Worm (Caenorhabditis elegans) whole organism, L3 larva: ENCODE results near the gene ttr-50.

Experiments
- R02D3.7 ChIP-seq: fragments of 150-350 bp; optimal IDR thresholded peaks from 2 replicates; lab custom pipeline; 2014; ENCODE audit warnings: missing biosample characterization, missing genetic modification characterization
- ZK546.5 ChIP-seq: sonication (generic microtip); optimal IDR thresholded peaks from 2 replicates; lab custom pipeline; 2017; ENCODE audit warnings: missing biosample characterization, missing genetic modification characterization
- aly-2 ChIP-seq: fragments of 150-350 bp; optimal IDR thresholded peaks from 2 replicates; lab custom pipeline; 2014; ENCODE audit warnings: missing biosample characterization, missing genetic modification characterization
- ama-1 ChIP-seq: fragments of 150-350 bp; optimal IDR thresholded peaks from 2 replicates; lab custom pipeline; 2018
- ceh-28 ChIP-seq: fragments of 150-350 bp; optimal IDR thresholded peaks from 2 replicates; lab custom pipeline; 2014; ENCODE audit warnings: missing biosample characterization, missing genetic modification reagents, missing genetic modification characterization
- ceh-9 ChIP-seq: sonication (generic microtip); optimal IDR thresholded peaks from 2 replicates; lab custom pipeline; 2018; ENCODE audit warnings: missing biosample characterization, missing genetic modification characterization
- egl-27 ChIP-seq: sonication (generic microtip); optimal IDR thresholded peaks from 4 replicates; lab custom pipeline; 2017; ENCODE audit warnings: missing biosample characterization, missing genetic modification reagents, missing genetic modification characterization
- egl-5 ChIP-seq: fragments of 150-350 bp; optimal IDR thresholded peaks from 2 replicates; lab custom pipeline; 2017; ENCODE audit warnings: missing biosample characterization, missing genetic modification reagents, missing genetic modification characterization, inconsistent platforms
- elt-1 ChIP-seq: fragments of 150-350 bp; optimal IDR thresholded peaks from 2 replicates; lab custom pipeline; 2014; ENCODE audit warnings: missing biosample characterization, missing genetic modification characterization
- elt-2 ChIP-seq: sonication (generic microtip); optimal IDR thresholded peaks from 2 replicates; lab custom pipeline; 2016; ENCODE audit warnings: missing genetic modification reagents, mild to moderate bottlenecking, missing genetic modification characterization, missing compliant biosample characterization
- elt-3 ChIP-seq, 3 experiments: fragments of 150-350 bp in 1 of 3; sonication (generic microtip) in 2 of 3; optimal IDR thresholded peaks; 2 replicates in 2 of 3; 4 replicates in 1 of 3; lab custom pipeline; 2014 to 2017; ENCODE audit warnings: missing biosample characterization in 3 of 3, missing genetic modification characterization in 3 of 3
- eor-1 ChIP-seq, 2 experiments: fragments of 150-350 bp; optimal IDR thresholded peaks; 2 replicates each; lab custom pipeline; 2014 to 2018; ENCODE audit warnings: missing biosample characterization in 2 of 2, missing genetic modification characterization in 2 of 2
- fkh-10 ChIP-seq: sonication (generic microtip); optimal IDR thresholded peaks from 2 replicates; lab custom pipeline; 2017; ENCODE audit warnings: missing biosample characterization, missing genetic modification reagents, missing genetic modification characterization
- fkh-2 ChIP-seq: fragments of 150-350 bp; optimal IDR thresholded peaks from 2 replicates; lab custom pipeline; 2014; ENCODE audit warnings: missing biosample characterization, missing genetic modification reagents, missing genetic modification characterization
- fos-1 ChIP-seq: fragments of 150-350 bp; optimal IDR thresholded peaks from 2 replicates; lab custom pipeline; 2014; ENCODE audit warnings: missing biosample characterization, missing genetic modification characterization
- hmg-11 ChIP-seq: sonication (generic microtip); optimal IDR thresholded peaks from 2 replicates; lab custom pipeline; 2016; ENCODE audit warnings: missing genetic modification characterization, missing compliant biosample characterization
- jun-1 ChIP-seq: fragments of 150-350 bp; optimal IDR thresholded peaks from 2 replicates; lab custom pipeline; 2014; ENCODE audit warnings: missing biosample characterization, missing genetic modification reagents, missing genetic modification characterization
- lin-15B ChIP-seq: fragments of 150-350 bp; optimal IDR thresholded peaks from 2 replicates; lab custom pipeline; 2014; ENCODE audit warnings: missing biosample characterization, missing genetic modification characterization
- lin-39 ChIP-seq: fragments of 150-350 bp; optimal IDR thresholded peaks from 2 replicates; lab custom pipeline; 2018; ENCODE audit warnings: missing biosample characterization, missing genetic modification reagents, missing genetic modification characterization
- lsy-12 ChIP-seq: sonication (generic microtip); optimal IDR thresholded peaks from 2 replicates; lab custom pipeline; 2016; ENCODE audit warnings: mild to moderate bottlenecking, missing genetic modification characterization, missing compliant biosample characterization
- mdl-1 ChIP-seq: fragments of 150-350 bp; optimal IDR thresholded peaks from 2 replicates; lab custom pipeline; 2014; ENCODE audit warnings: missing biosample characterization, missing genetic modification characterization
- mml-1 ChIP-seq: fragments of 150-350 bp; sonication (generic microtip); optimal IDR thresholded peaks from 3 replicates; lab custom pipeline; 2014; ENCODE audit warnings: missing biosample characterization, missing genetic modification characterization
- nfya-1 ChIP-seq: sonication (generic microtip); optimal IDR thresholded peaks from 2 replicates; lab custom pipeline; 2017; ENCODE audit warnings: missing genetic modification characterization, mild to moderate bottlenecking, missing compliant biosample characterization, antibody characterized with exemption, moderate library complexity; ENCODE audit not compliant: insufficient read depth
- nhr-11 ChIP-seq: fragments of 150-350 bp; optimal IDR thresholded peaks from 2 replicates; lab custom pipeline; 2014; ENCODE audit warnings: missing biosample characterization, missing genetic modification characterization
- nhr-12 ChIP-seq: fragments of 150-350 bp; optimal IDR thresholded peaks from 2 replicates; lab custom pipeline; 2014; ENCODE audit warnings: missing biosample characterization, missing genetic modification characterization
- nhr-23 ChIP-seq: fragments of 150-350 bp; optimal IDR thresholded peaks from 2 replicates; lab custom pipeline; 2014; ENCODE audit warnings: missing biosample characterization, missing genetic modification reagents, missing genetic modification characterization
- nhr-25 ChIP-seq: sonication (generic microtip); optimal IDR thresholded peaks from 2 replicates; lab custom pipeline; 2017; ENCODE audit warnings: missing biosample characterization, missing genetic modification characterization
- nhr-28 ChIP-seq: fragments of 150-350 bp; optimal IDR thresholded peaks from 2 replicates; lab custom pipeline; 2014; ENCODE audit warnings: missing biosample characterization, missing genetic modification characterization
- nhr-43 ChIP-seq: sonication (generic microtip); optimal IDR thresholded peaks from 2 replicates; lab custom pipeline; 2016; ENCODE audit warnings: mild to moderate bottlenecking, missing genetic modification characterization, missing compliant biosample characterization; ENCODE audit not compliant: poor library complexity, severe bottlenecking
- nhr-76 ChIP-seq: fragments of 150-350 bp; sonication (generic microtip); optimal IDR thresholded peaks from 5 replicates; lab custom pipeline; 2014; ENCODE audit warnings: missing biosample characterization, missing genetic modification characterization
- nhr-77 ChIP-seq: fragments of 150-350 bp; optimal IDR thresholded peaks from 2 replicates; lab custom pipeline; 2014; ENCODE audit warnings: missing biosample characterization, missing genetic modification characterization
- pha-4 ChIP-seq: fragments of 150-350 bp; optimal IDR thresholded peaks from 2 replicates; lab custom pipeline; 2014; ENCODE audit warnings: missing biosample characterization, missing genetic modification reagents, missing genetic modification characterization
- pqm-1 ChIP-seq: fragments of 150-350 bp; optimal IDR thresholded peaks from 2 replicates; lab custom pipeline; 2017; ENCODE audit warnings: missing biosample characterization, missing genetic modification characterization, inconsistent platforms
- sea-2 ChIP-seq: fragments of 150-350 bp; sonication (generic microtip); optimal IDR thresholded peaks from 4 replicates; lab custom pipeline; 2014; ENCODE audit warnings: missing biosample characterization, missing genetic modification reagents, missing genetic modification characterization
- skn-1 ChIP-seq: fragments of 150-350 bp; optimal IDR thresholded peaks from 2 replicates; lab custom pipeline; 2014; ENCODE audit warnings: missing biosample characterization, missing genetic modification characterization
- snpc-4 ChIP-seq: fragments of 150-350 bp; optimal IDR thresholded peaks from 2 replicates; lab custom pipeline; 2014; ENCODE audit warnings: missing biosample characterization, missing genetic modification characterization
- tbx-2 ChIP-seq: sonication (generic microtip); optimal IDR thresholded peaks from 2 replicates; lab custom pipeline; 2016; ENCODE audit warnings: mild to moderate bottlenecking, missing genetic modification characterization, missing compliant biosample characterization
- unc-39 ChIP-seq: sonication (generic microtip); optimal IDR thresholded peaks from 4 replicates; lab custom pipeline; 2017; ENCODE audit warnings: missing biosample characterization, missing genetic modification characterization
- unc-62 ChIP-seq: fragments of 150-350 bp; sonication (generic microtip); optimal IDR thresholded peaks from 4 replicates; lab custom pipeline; 2014; ENCODE audit warnings: missing biosample characterization, missing genetic modification reagents, missing genetic modification characterization
- zag-1 ChIP-seq: fragments of 150-350 bp; optimal IDR thresholded peaks from 2 replicates; lab custom pipeline; 2014; ENCODE audit warnings: missing biosample characterization, missing genetic modification characterization
- ztf-11 ChIP-seq: fragments of 150-350 bp; optimal IDR thresholded peaks from 2 replicates; lab custom pipeline; 2014; ENCODE audit warnings: missing biosample characterization, missing genetic modification characterization
- ztf-4 ChIP-seq: fragments of 150-350 bp; optimal IDR thresholded peaks from 2 replicates; lab custom pipeline; 2014; ENCODE audit warnings: missing biosample characterization, missing genetic modification characterization

Gene ttr-50

DNA sequence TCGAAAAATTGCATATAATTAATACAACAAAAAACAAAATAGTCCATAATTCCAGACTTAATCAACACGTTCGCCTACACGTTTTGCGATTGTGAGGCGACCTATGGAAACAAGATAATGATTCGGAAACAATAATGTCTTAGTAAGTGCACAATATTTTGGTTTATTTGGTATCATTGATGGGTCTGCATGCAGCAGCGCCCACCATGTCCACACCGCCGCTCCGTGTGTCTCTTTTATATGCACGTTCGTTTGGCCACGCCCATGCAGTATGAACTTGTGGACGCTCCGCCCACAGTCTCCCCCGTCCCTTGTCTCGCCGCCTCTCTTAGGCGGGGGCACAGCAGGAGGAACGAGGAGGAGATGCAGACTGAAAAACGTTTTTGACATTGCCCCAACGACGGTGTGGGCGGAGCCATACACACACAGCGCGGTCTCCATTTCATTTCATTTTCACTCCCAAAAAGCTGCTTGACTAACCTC is 46.6 kb downstream of the ttr-50 start, which contains the start of gene mig-38:
TSS of gene mig-38 (plus strand) at position 54 of the 483 bp plus-strand sequence.
- TF ChIP-seq ZK546.5 (tag; lab: Kevin White, UChicago) (no peak), elt-1 (tag; lab: Kevin White, UChicago) (no peak), lin-15B (tag; lab: Kevin White, UChicago) (peak; percentile 39), ztf-4 (tag; lab: Kevin White, UChicago) (peak; percentile 27), mml-1 (tag; lab: Kevin White, UChicago) (no peak), egl-5 (peak; percentile 24), mdl-1 (tag; lab: Kevin White, UChicago) (no peak), snpc-4 (tag; lab: Kevin White, UChicago) (peak; percentile 14), lin-39 (tag; lab: Kevin White, UChicago) (peak; percentile 54), fos-1 (tag; lab: Kevin White, UChicago) (no peak), elt-3 (tag; optimal IDR thresholded peaks at IDR 0.05; lab: Kevin White, UChicago) (no peak), unc-39 (tag; lab: Kevin White, UChicago) (no peak), nhr-43 (tag; lab: Kevin White, UChicago) (peak; percentile 69), fkh-2 (tag; lab: Kevin White, UChicago) (no peak), lsy-12 (tag; lab: Kevin White, UChicago) (peak; percentile 50), eor-1 (tag; optimal IDR thresholded peaks at IDR 0.05; lab: Kevin White, UChicago) (no peak), nfya-1 (tag; lab: Kevin White, UChicago) (peak; percentile 81), ztf-11 (no peak), jun-1 (tag; lab: Kevin White, UChicago) (peak; percentile 17), elt-2 (tag; lab: Kevin White, UChicago) (peak; percentile 56), nhr-25 (tag; lab: Kevin White, UChicago) (peak; percentile 57), hmg-11 (tag; lab: Kevin White, UChicago) (peak; percentile 66), ama-1 (lab: Kevin White, UChicago) (peak; percentile 96), pqm-1 (tag; lab: Kevin White, UChicago) (peak; percentile 32)

DNA sequence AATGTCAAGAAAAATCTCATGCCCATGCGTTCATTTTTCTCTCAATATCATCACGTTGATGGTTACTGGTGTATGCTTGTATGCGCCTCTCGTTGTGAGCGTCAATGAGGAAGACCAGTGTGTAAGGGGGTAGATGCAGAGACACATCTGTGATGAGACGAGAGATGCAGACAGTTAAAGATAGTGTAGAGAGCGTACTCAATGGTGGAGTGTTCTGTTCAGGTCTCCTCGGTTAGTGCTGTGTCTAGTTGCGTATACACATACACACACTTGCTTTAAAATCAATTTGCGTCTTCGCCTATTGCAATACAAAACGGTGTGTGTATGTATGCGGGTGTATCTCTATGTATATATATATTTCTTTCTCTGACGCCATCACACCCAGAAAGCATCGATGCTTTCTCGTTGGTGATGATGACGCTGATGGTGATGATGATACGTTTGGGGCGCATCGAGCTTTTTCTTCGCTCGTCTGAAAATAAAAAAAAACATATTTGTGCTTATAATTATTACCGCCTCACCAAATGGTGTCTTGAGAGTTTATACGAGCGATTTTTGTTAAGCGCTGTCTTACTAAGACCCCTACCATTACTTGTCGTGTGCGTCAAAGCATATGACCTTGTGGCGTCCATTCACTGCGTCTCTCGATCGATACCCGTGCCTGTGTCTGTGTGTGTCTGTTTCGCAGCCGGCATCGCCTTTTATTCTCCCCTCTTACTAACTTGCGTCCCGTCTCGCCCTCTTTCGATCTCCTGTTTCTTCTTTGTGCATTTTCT is 47.2 kb downstream of the ttr-50 start, which contains the start of gene F40F11.3:
TSS of gene F40F11.3 (minus strand) at position 589 of the 776 bp plus-strand sequence.
- peak; percentile 82 for TF ChIP-seq pha-4 (tag; lab: Kevin White, UChicago)
- TF ChIP-seq lin-15B (tag; lab: Kevin White, UChicago) = peak; percentile 83
- no peak for TF ChIP-seq nhr-76 (tag; lab: Kevin White, UChicago)
- peak; percentile 88 for TF ChIP-seq nhr-43 (tag; lab: Kevin White, UChicago)
- TF ChIP-seq fkh-2 (tag; lab: Kevin White, UChicago) = no peak
- TF ChIP-seq nhr-11 (tag; lab: Kevin White, UChicago) = peak; percentile 78
- TF ChIP-seq snpc-4 (tag; lab: Kevin White, UChicago) = peak; percentile 77
- TF ChIP-seq hmg-11 (tag; lab: Kevin White, UChicago) = peak; percentile 96
- no peak for TF ChIP-seq elt-3 (tag; optimal IDR thresholded peaks at IDR 0.05; lab: Kevin White, UChicago)
- peak; percentile 46 for TF ChIP-seq unc-62
- peak; percentile 34 for TF ChIP-seq elt-1 (tag; lab: Kevin White, UChicago)
- peak; percentile 81 for TF ChIP-seq ama-1 (lab: Kevin White, UChicago)
- peak; percentile 91 for TF ChIP-seq nfya-1 (tag; lab: Kevin White, UChicago)
- TF ChIP-seq jun-1 (tag; lab: Kevin White, UChicago) = peak; percentile 74
- TF ChIP-seq lin-39 (tag; lab: Kevin White, UChicago) = peak; percentile 61
- peak; percentile 97 for TF ChIP-seq nhr-25 (tag; lab: Kevin White, UChicago)
- TF ChIP-seq egl-5 = peak; percentile 84
- no peak for TF ChIP-seq nhr-12 (tag; lab: Kevin White, UChicago)
- peak; percentile 4 for TF ChIP-seq ztf-4 (tag; lab: Kevin White, UChicago)
- TF ChIP-seq skn-1 (tag; lab: Kevin White, UChicago) = peak; percentile 91
- peak; percentile 72 for TF ChIP-seq R02D3.7 (tag; lab: Kevin White, UChicago)
- peak; percentile 64 for TF ChIP-seq pqm-1 (tag; lab: Kevin White, UChicago)
- no peak for TF ChIP-seq nhr-28 (tag; lab: Kevin White, UChicago)
- TF ChIP-seq aly-2 (tag; lab: Kevin White, UChicago) = peak; percentile 7
- TF ChIP-seq sea-2 (GFP tag; lab: Kevin White, UChicago) = no peak
- TF ChIP-seq zag-1 = no peak
- peak; percentile 69 for TF ChIP-seq tbx-2
- peak; percentile 90 for TF ChIP-seq lsy-12 (tag; lab: Kevin White, UChicago)
- no peak for TF ChIP-seq nhr-77
- peak; percentile 46 for TF ChIP-seq mdl-1 (tag; lab: Kevin White, UChicago)
- TF ChIP-seq ceh-28 (tag; lab: Kevin White, UChicago) = peak; percentile 72
- TF ChIP-seq nhr-23 (tag; lab: Kevin White, UChicago) = peak; percentile 60
- TF ChIP-seq mml-1 (tag; lab: Kevin White, UChicago) = no peak
- peak; percentile 45 for TF ChIP-seq egl-27 (tag; lab: Kevin White, UChicago)
- no peak for TF ChIP-seq eor-1 (tag; optimal IDR thresholded peaks at IDR 0.05; lab: Kevin White, UChicago)
- peak; percentile 69 for TF ChIP-seq elt-2 (tag; lab: Kevin White, UChicago)
- TF ChIP-seq fos-1 (tag; lab: Kevin White, UChicago) = peak; percentile 26
- TF ChIP-seq ceh-9 = no peak
- TF ChIP-seq fkh-10 (GFP tag; lab: Kevin White, UChicago) = peak; percentile 77
